Fruit fly (Drosophila melanogaster): Measurements from ENCODE around the gene CG5645.

Gene CG5645

dm6 chr3L:12111081-12111958 is 25.2 kb downstream of the CG5645 start (continued):
- no peak for TF ChIP-seq D (optimal IDR thresholded peaks at IDR 0.05)
- peak; percentile 79 for TF ChIP-seq D (GFP tag; optimal IDR thresholded peaks at IDR 0.05)
- TF ChIP-seq CG8290 (GFP tag; optimal IDR thresholded peaks at IDR 0.05): peak; percentile 48
- no peak for TF ChIP-seq CG8290 (tag; optimal IDR thresholded peaks at IDR 0.05)
- no peak for TF ChIP-seq CG1024 (GFP tag; IDR thresholded peaks at IDR 0.05)
- no peak; the same call in 1 of the 2 replicates for TF ChIP-seq Ada2b (GFP tag; IDR thresholded peaks at IDR 0.05)
- TF ChIP-seq Stat92E (GFP tag; optimal IDR thresholded peaks at IDR 0.05): peak in 1 of 3 experiments; percentile 72
- peak; percentile 79 for TF ChIP-seq CG18619 (GFP tag; optimal IDR thresholded peaks at IDR 0.05)
- TF ChIP-seq CG2120 (GFP tag; optimal IDR thresholded peaks at IDR 0.05): peak; percentile 41
- TF ChIP-seq zen (tag; optimal IDR thresholded peaks at IDR 0.05): peak; percentile 82
- no peak for TF ChIP-seq ERR (GFP tag; optimal IDR thresholded peaks at IDR 0.05)
- no peak for TF ChIP-seq Dfd (GFP tag; optimal IDR thresholded peaks at IDR 0.05)
- TF ChIP-seq crol (GFP tag; IDR thresholded peaks at IDR 0.05): no peak
- TF ChIP-seq CG16815 (GFP tag; optimal IDR thresholded peaks at IDR 0.05): peak; percentile 69
- peak; percentile 27 for TF ChIP-seq mam (GFP tag; optimal IDR thresholded peaks at IDR 0.05)
- TF ChIP-seq Pdp1 (GFP tag; optimal IDR thresholded peaks at IDR 0.05): peak in 1 of 2 experiments; percentile 29
- TF ChIP-seq slbo (GFP tag; IDR thresholded peaks at IDR 0.05): peak; percentile 74
- TF ChIP-seq NC2β (GFP tag; optimal IDR thresholded peaks at IDR 0.05): no peak
- no peak for TF ChIP-seq Tbp (GFP tag; optimal IDR thresholded peaks at IDR 0.05)
- peak; percentile 66 for TF ChIP-seq wor (GFP tag; IDR thresholded peaks at IDR 0.05)
- no peak for TF ChIP-seq Neu2 (GFP tag; optimal IDR thresholded peaks at IDR 0.05; ENCODE audit: borderline replicate concordance)
- TF ChIP-seq Eip74EF (GFP tag; optimal IDR thresholded peaks at IDR 0.05): peak in 1 of 2 experiments; percentile 82
- no peak for TF ChIP-seq da (GFP tag; optimal IDR thresholded peaks at IDR 0.05)
- TF ChIP-seq MBD-R2 (GFP tag; IDR thresholded peaks at IDR 0.05): 0 out of 2 replicates have a peak, but pooled peaks have one; percentile 11
- TF ChIP-seq cas (GFP tag; IDR thresholded peaks at IDR 0.05): 0 out of 2 replicates have a peak, but pooled peaks have one; percentile 24
- TF ChIP-seq Sox102F (GFP tag; optimal IDR thresholded peaks at IDR 0.05): peak; percentile 89
- peak; percentile 78 for TF ChIP-seq oc (tag; optimal IDR thresholded peaks at IDR 0.05)
- no peak for TF ChIP-seq Doc3 (GFP tag; IDR thresholded peaks at IDR 0.05; ENCODE audit: partially characterized antibody)
- TF ChIP-seq CG4328 (GFP tag; optimal IDR thresholded peaks at IDR 0.05): peak; percentile 57
- TF ChIP-seq CG10979 (tag; optimal IDR thresholded peaks at IDR 0.05): peak; percentile 95
- no peak for TF ChIP-seq sc (optimal IDR thresholded peaks at IDR 0.05)
- peak; percentile 78 for TF ChIP-seq sc (GFP tag; optimal IDR thresholded peaks at IDR 0.05)
- TF ChIP-seq dpn (GFP tag; optimal IDR thresholded peaks at IDR 0.05): peak in 1 of 2 experiments; percentile 68
- no peak for TF ChIP-seq dan (GFP tag; IDR thresholded peaks at IDR 0.05)
- TF ChIP-seq CG10543 (GFP tag; optimal IDR thresholded peaks at IDR 0.05): no peak
- TF ChIP-seq gro (GFP tag; optimal IDR thresholded peaks at IDR 0.05): no peak
- TF ChIP-seq CG12744 (GFP tag; optimal IDR thresholded peaks at IDR 0.05): no peak
- peak; percentile 14 for TF ChIP-seq CG16863 (GFP tag; optimal IDR thresholded peaks at IDR 0.05)
- no peak for TF ChIP-seq HLHmδ (GFP tag; optimal IDR thresholded peaks at IDR 0.05)
- peak; percentile 52 for TF ChIP-seq CG12299 (tag; optimal IDR thresholded peaks at IDR 0.05)
- 0 out of 2 replicates have a peak, but pooled peaks have one; percentile 38 for TF ChIP-seq Awh (GFP tag; IDR thresholded peaks at IDR 0.05)
- no peak for TF ChIP-seq CG8765 (GFP tag; IDR thresholded peaks at IDR 0.05)
- no peak for TF ChIP-seq z (GFP tag; IDR thresholded peaks at IDR 0.05)
- peak; percentile 93 for TF ChIP-seq PHDP (tag; optimal IDR thresholded peaks at IDR 0.05)
- TF ChIP-seq bigmax (GFP tag; optimal IDR thresholded peaks at IDR 0.05): no peak
- no peak for TF ChIP-seq ham (GFP tag; IDR thresholded peaks at IDR 0.05)
- no peak for TF ChIP-seq Lpt (GFP tag; optimal IDR thresholded peaks at IDR 0.05)
- peak; percentile 76 for TF ChIP-seq croc (GFP tag; conservative IDR thresholded peaks at IDR 0.05)
- peak; percentile 85 for TF ChIP-seq nerfin-1 (tag; optimal IDR thresholded peaks at IDR 0.05)
